Fruit fly (Drosophila melanogaster) S2 (cell line): ENCODE data around the gene CG12783.

ENCODE experiments used
- CG8478 ChIP-seq: fragments of >200 bp; optimal IDR thresholded peaks from 2 replicates; lab custom pipeline; 2018
- CTCF ChIP-seq, 2 experiments: fragments of >200 bp; optimal IDR thresholded peaks; 2 replicates each; lab custom pipeline; 2018

DNA sequence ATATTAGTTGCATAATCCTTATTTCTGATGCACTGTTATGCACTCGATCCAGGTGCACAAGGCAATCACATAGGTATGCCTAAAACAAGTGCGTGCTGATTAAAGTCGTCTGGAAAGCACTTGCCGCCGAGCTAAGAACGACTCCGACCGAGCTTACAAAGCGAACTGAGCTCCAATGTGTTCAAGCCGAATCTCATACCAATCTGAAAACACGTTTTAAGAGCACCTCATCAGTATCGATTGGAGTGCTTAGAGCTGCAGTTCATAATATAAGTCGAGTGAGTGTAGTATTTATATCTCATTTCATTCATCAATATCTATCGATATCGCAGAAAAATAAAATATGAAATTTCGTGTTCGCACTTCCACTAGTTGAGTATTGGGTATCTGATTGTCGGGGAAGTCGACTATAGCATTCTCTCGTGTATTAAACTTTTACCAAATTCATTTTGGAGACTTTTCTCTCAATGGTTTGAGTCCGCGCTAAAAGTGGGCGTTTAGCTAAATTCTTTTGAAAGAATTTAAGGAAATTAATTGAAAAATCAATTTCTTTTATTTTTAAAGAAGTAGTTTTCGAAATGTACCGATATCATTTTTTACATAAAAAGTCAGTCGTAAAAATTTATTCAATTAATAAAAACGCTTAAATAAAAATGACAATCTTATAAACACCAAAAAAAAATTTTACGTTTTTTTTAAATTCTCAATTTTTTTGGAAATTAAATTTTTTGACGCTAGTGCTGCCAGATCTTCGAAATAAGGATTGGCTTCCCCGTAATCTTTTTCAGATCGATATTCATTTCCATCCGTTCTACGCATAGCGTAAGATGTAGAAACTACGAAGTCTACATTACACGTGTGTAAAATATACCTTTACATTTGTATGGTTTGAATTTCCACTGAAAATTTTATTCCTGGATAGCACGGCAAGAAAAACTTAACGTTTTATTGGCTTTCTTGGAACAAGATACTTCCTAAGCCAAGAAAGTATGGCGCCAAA lies 42.6 kb upstream of the CG12783 start, which contains the start of gene modSP:
- TF ChIP-seq CTCF (optimal IDR thresholded peaks at IDR 0.05; lab: Kevin White, UChicago), result peak; percentile 70 to 84
- no peak for TF ChIP-seq CG8478
